Worm (Caenorhabditis elegans) whole organism, young adult: ENCODE data around the gene T14B1.1.

Experiments
- Y53G8AR.9 ChIP-seq: fragments of 200-800 bp; sonication (Bioruptor generic); conservative IDR thresholded peaks from 2 replicates; pipeline ENCODE4 v1.3.6; 2022; ENCODE audit warnings: missing genetic modification reagents, missing genetic modification characterization, missing compliant biosample characterization
- ama-1 ChIP-seq, 3 experiments: fragments of 150-350 bp in 1 of 3; sonication (generic microtip) in 2 of 3; optimal IDR thresholded peaks; 2 replicates each; lab custom pipeline; 2014 to 2018; ENCODE audit warnings: missing biosample characterization in 2 of 3, missing genetic modification characterization in 2 of 3, missing genetic modification reagents in 2 of 3
- rcor-1 ChIP-seq: fragments of 200-800 bp; sonication (Bioruptor generic); IDR thresholded peaks from 2 replicates; pipeline ENCODE4 v1.3.6; 2022; ENCODE audit warnings: missing genetic modification reagents, missing genetic modification characterization, missing compliant biosample characterization

DNA sequence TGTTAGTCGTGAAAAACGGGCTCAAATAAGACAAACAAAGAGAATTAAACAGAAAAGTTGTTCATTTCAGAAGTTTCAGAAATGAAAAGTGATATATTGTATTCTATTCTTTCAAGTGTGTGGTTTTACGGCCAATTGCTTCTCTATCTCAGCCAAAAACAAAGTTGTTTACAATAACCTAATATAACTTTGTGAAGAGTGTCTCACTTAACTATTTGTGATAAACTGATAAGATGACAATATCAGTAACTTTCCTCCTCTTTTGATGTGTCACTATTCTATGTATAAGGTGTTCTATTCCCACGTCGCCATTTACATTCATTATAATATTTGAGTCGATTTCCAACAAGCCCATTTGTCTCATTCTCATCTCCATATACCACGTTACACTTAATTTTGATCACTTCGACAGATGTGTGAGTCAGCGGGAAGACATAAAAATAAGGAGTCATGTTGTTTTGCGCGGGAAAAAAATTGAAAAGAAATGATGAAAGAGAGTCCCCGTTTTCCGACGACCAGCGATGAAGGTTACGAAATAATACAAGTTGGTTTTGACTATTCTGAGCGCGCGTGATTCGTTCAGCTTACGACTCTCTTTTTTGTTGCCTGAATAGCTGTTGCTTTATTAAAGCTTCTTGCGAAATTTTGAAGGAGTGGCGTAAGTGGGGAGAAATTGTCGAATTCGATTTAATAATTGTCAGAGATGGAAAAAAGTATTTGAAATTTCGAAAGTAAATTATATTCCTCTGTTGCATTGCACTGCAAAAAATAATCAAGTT is 36.9 kb upstream of the T14B1.1 start:
- TF ChIP-seq Y53G8AR.9 (GFP tag; lab: Robert Waterston, UW) (no peak), rcor-1 (GFP tag; lab: Robert Waterston, UW) (no peak), ama-1 (optimal IDR thresholded peaks at IDR 0.05; lab: Kevin White, UChicago) (no peak), ama-1 (GFP tag; optimal IDR thresholded peaks at IDR 0.05; lab: Kevin White, UChicago) (no peak)
